Fruit fly (Drosophila melanogaster): Measurements from ENCODE around the gene Pus7.
A peak's percentile ranks its signal among the peaks of the same experiment; 100 is the strongest.

The Pus7 gene

DNA sequence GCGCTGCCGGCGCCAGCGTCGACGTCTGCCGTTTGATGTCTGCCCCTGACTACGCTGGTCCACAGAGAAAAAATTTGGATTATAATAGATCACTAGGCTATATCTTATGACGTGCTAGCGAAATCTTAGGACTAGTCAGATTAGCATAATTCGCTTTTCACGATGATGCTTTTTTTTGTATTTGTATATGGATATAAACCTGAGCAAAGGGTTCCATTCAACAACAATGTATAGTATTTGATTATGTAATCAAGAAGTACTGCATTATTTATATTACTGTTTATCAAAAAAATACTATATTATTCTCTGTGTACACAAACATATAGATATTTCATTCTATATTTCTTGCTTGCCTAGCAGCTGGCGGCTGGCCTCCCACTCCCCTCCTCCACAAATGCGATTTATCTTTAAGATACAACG lies 37.3 kb downstream of the Pus7 start (continued):
- peak; percentile 85 for TF ChIP-seq CG11504 (tag; optimal IDR thresholded peaks at IDR 0.05)
- no peak for TF ChIP-seq Gsc (GFP tag; IDR thresholded peaks at IDR 0.05)
- TF ChIP-seq wor (GFP tag; IDR thresholded peaks at IDR 0.05) = peak; percentile 74
- TF ChIP-seq CG7963 (GFP tag; IDR thresholded peaks at IDR 0.05; ENCODE audit: partially characterized antibody) = no peak
- TF ChIP-seq YL-1 (GFP tag; optimal IDR thresholded peaks at IDR 0.05) = peak; percentile 52
- TF ChIP-seq CkIIα-i1 (GFP tag; IDR thresholded peaks at IDR 0.05) = no peak
- peak; percentile 72 for TF ChIP-seq shn (GFP tag; optimal IDR thresholded peaks at IDR 0.05)
- peak; percentile 79 for TF ChIP-seq nerfin-1 (tag; optimal IDR thresholded peaks at IDR 0.05)
- TF ChIP-seq Max (GFP tag; optimal IDR thresholded peaks at IDR 0.05) = peak; percentile 51
- TF ChIP-seq CG4328 (GFP tag; optimal IDR thresholded peaks at IDR 0.05) = peak; percentile 77
- TF ChIP-seq Eip74EF (GFP tag; optimal IDR thresholded peaks at IDR 0.05) = peak in 1 of 2 experiments; percentile 80
- TF ChIP-seq tin (GFP tag; optimal IDR thresholded peaks at IDR 0.05) = peak; percentile 81
- peak; percentile 71 for TF ChIP-seq CG4854 (GFP tag; optimal IDR thresholded peaks at IDR 0.05)
- no peak for TF ChIP-seq p53 (GFP tag; optimal IDR thresholded peaks at IDR 0.05)
- TF ChIP-seq mld (GFP tag; IDR thresholded peaks at IDR 0.05; ENCODE audit: partially characterized antibody) = no peak
- peak; percentile 34 for TF ChIP-seq CG1792 (GFP tag; optimal IDR thresholded peaks at IDR 0.05)
- peak; percentile 71; the same call in 1 of the 2 replicates for TF ChIP-seq CG14667 (GFP tag; IDR thresholded peaks at IDR 0.05)
- peak; percentile 83 for TF ChIP-seq CG9215 (GFP tag; IDR thresholded peaks at IDR 0.05)
- TF ChIP-seq lola (GFP tag; optimal IDR thresholded peaks at IDR 0.05) = peak in 1 of 3 experiments; percentile 76
- peak; percentile 80 for TF ChIP-seq Drgx (GFP tag; IDR thresholded peaks at IDR 0.05)
- TF ChIP-seq CG11247 (GFP tag; IDR thresholded peaks at IDR 0.05) = peak; percentile 61; the same call in 1 of the 2 replicates
- peak; percentile 58; the same call in 1 of the 3 replicates for TF ChIP-seq CG2889 (GFP tag; IDR thresholded peaks at IDR 0.05)
- TF ChIP-seq slp2 (GFP tag; optimal IDR thresholded peaks at IDR 0.05) = peak; percentile 57
- peak; percentile 37; the same call in 1 of the 2 replicates for TF ChIP-seq CG4360 (GFP tag; IDR thresholded peaks at IDR 0.05)
- TF ChIP-seq CG3407 (GFP tag; optimal IDR thresholded peaks at IDR 0.05) = peak; percentile 80
- peak; percentile 24 for TF ChIP-seq repo (GFP tag; optimal IDR thresholded peaks at IDR 0.05)
- TF ChIP-seq CG14710 (tag; optimal IDR thresholded peaks at IDR 0.05) = peak; percentile 75
- peak; percentile 96 for TF ChIP-seq Med (GFP tag)
- TF ChIP-seq Vsx1 (GFP tag; optimal IDR thresholded peaks at IDR 0.05) = peak; percentile 74
- no peak for TF ChIP-seq Deaf1 (tag; optimal IDR thresholded peaks at IDR 0.05)
- peak; percentile 67 for TF ChIP-seq sd (tag; optimal IDR thresholded peaks at IDR 0.05)
- peak; percentile 79 for TF ChIP-seq run (tag; optimal IDR thresholded peaks at IDR 0.05)
- peak; percentile 81 for TF ChIP-seq mam (GFP tag; optimal IDR thresholded peaks at IDR 0.05)
- peak; percentile 71 for TF ChIP-seq CG1602 (GFP tag; optimal IDR thresholded peaks at IDR 0.05)
- no peak for TF ChIP-seq Dp (GFP tag; optimal IDR thresholded peaks at IDR 0.05)
- peak; percentile 71 for TF ChIP-seq CG7928 (GFP tag; optimal IDR thresholded peaks at IDR 0.05)
- TF ChIP-seq Mrtf (GFP tag; IDR thresholded peaks at IDR 0.05) = peak; percentile 76; the same call in 2 of the 3 replicates
- TF ChIP-seq oc (tag; optimal IDR thresholded peaks at IDR 0.05) = peak; percentile 85
- TF ChIP-seq CG11695 (GFP tag; IDR thresholded peaks at IDR 0.05) = peak; percentile 89
- TF ChIP-seq CG10267 (tag; optimal IDR thresholded peaks at IDR 0.05) = peak; percentile 80
- peak; percentile 56 for TF ChIP-seq jumu (GFP tag; optimal IDR thresholded peaks at IDR 0.05)
- TF ChIP-seq sim (GFP tag; IDR thresholded peaks at IDR 0.05) = peak; percentile 15; the same call in 1 of the 2 replicates
- TF ChIP-seq Mes4 (GFP tag; optimal IDR thresholded peaks at IDR 0.05) = peak; percentile 57
- TF ChIP-seq Lim3 (GFP tag; IDR thresholded peaks at IDR 0.05) = peak; percentile 50; the same call in 1 of the 2 replicates
- peak; percentile 65 for TF ChIP-seq E2f1 (GFP tag; IDR thresholded peaks at IDR 0.05)
- TF ChIP-seq CG12744 (GFP tag; optimal IDR thresholded peaks at IDR 0.05) = peak; percentile 49
- TF ChIP-seq CG32772 (GFP tag; IDR thresholded peaks at IDR 0.05) = peak; percentile 74
- no peak for TF ChIP-seq sna (GFP tag; IDR thresholded peaks at IDR 0.05; ENCODE audit: partially characterized antibody)
- peak; percentile 90 for TF ChIP-seq Dek (tag; optimal IDR thresholded peaks at IDR 0.05)
- TF ChIP-seq Dip3 (GFP tag; optimal IDR thresholded peaks at IDR 0.05) = peak; percentile 72

Data from whole organism, embryonic.